Fruit fly (Drosophila melanogaster): ENCODE measurements around the gene Nepl8.
A peak's percentile ranks its signal among the peaks of the same experiment; 100 is the strongest.

The Nepl8 gene

DNA sequence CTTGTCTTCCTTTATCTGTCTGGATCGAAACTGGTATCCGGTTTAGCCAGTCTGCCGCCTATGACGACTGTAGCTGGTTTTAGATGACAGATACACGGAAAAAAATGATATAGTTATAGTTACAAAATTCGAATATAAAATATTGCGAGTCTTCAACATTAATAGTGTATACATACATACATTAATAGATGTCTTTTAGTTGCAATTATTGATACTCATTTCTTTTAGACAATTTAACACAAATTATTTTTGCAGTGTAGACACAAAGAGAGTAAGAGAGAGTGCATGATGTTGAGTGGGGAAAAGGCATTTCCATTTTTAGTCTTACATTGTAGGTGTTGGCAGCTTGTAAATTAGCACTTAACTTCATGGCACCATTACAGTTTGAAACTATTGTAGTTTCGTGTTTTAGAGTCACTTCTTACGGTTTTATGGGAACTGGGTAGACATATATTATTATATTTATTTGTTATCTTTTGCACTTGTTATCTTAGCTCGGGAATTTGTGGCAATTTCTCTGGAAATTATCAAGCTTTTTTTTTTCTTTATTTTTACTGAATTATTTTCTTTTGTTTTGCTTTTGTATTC lies 7.3 kb downstream of the Nepl8 start:
- TF ChIP-seq psq (GFP tag; optimal IDR thresholded peaks at IDR 0.05): peak; percentile 57
- TF ChIP-seq woc (GFP tag; optimal IDR thresholded peaks at IDR 0.05): no peak
- no peak for TF ChIP-seq N (GFP tag; optimal IDR thresholded peaks at IDR 0.05)
- peak; percentile 77 for TF ChIP-seq tai (GFP tag; optimal IDR thresholded peaks at IDR 0.05)
- peak in 1 of 2 experiments; percentile 29 for TF ChIP-seq foxo (GFP tag; optimal IDR thresholded peaks at IDR 0.05)
- no peak for TF ChIP-seq Rel (GFP tag; optimal IDR thresholded peaks at IDR 0.05)
- TF ChIP-seq Rel (tag; optimal IDR thresholded peaks at IDR 0.05): peak; percentile 68
- TF ChIP-seq dmrt93B (GFP tag; optimal IDR thresholded peaks at IDR 0.05): no peak
- TF ChIP-seq br (GFP tag; optimal IDR thresholded peaks at IDR 0.05): peak; percentile 85
- TF ChIP-seq Mio (GFP tag; optimal IDR thresholded peaks at IDR 0.05): no peak
- TF ChIP-seq sage (GFP tag; optimal IDR thresholded peaks at IDR 0.05): no peak
- TF ChIP-seq brk (GFP tag; optimal IDR thresholded peaks at IDR 0.05): no peak
- TF ChIP-seq CG32264 (GFP tag; optimal IDR thresholded peaks at IDR 0.05): no peak
- TF ChIP-seq sv (GFP tag; optimal IDR thresholded peaks at IDR 0.05): peak; percentile 77
- peak; percentile 93 for TF ChIP-seq rgr (GFP tag; optimal IDR thresholded peaks at IDR 0.05)
- no peak for TF ChIP-seq HLH106 (tag; optimal IDR thresholded peaks at IDR 0.05)
- TF ChIP-seq Dfd (GFP tag; optimal IDR thresholded peaks at IDR 0.05): no peak
- TF ChIP-seq h (GFP tag; optimal IDR thresholded peaks at IDR 0.05): no peak
- TF ChIP-seq usp (GFP tag; optimal IDR thresholded peaks at IDR 0.05): no peak
- TF ChIP-seq lola (GFP tag; optimal IDR thresholded peaks at IDR 0.05): no peak
- TF ChIP-seq ey (GFP tag; optimal IDR thresholded peaks at IDR 0.05): peak; percentile 87
- no peak for TF ChIP-seq CG9705 (GFP tag; optimal IDR thresholded peaks at IDR 0.05)
- TF ChIP-seq OdsH (GFP tag; optimal IDR thresholded peaks at IDR 0.05): peak; percentile 89
- peak; percentile 79 for TF ChIP-seq Jra (GFP tag; optimal IDR thresholded peaks at IDR 0.05)
- no peak for TF ChIP-seq pan (optimal IDR thresholded peaks at IDR 0.05)
- peak; percentile 77 for TF ChIP-seq fru (GFP tag; optimal IDR thresholded peaks at IDR 0.05)
- TF ChIP-seq Dif (GFP tag; optimal IDR thresholded peaks at IDR 0.05; ENCODE audit: partially characterized antibody): no peak
- TF ChIP-seq dsf (GFP tag; optimal IDR thresholded peaks at IDR 0.05; ENCODE audit: borderline replicate concordance): peak; percentile 60
- no peak for TF ChIP-seq Hr78 (GFP tag; optimal IDR thresholded peaks at IDR 0.05)
- TF ChIP-seq Hnf4 (GFP tag; optimal IDR thresholded peaks at IDR 0.05): peak; percentile 87
- no peak for TF ChIP-seq CrebA (GFP tag; optimal IDR thresholded peaks at IDR 0.05; ENCODE audit: borderline replicate concordance)
- peak; percentile 37 for TF ChIP-seq Myc (optimal IDR thresholded peaks at IDR 0.05)

DNA sequence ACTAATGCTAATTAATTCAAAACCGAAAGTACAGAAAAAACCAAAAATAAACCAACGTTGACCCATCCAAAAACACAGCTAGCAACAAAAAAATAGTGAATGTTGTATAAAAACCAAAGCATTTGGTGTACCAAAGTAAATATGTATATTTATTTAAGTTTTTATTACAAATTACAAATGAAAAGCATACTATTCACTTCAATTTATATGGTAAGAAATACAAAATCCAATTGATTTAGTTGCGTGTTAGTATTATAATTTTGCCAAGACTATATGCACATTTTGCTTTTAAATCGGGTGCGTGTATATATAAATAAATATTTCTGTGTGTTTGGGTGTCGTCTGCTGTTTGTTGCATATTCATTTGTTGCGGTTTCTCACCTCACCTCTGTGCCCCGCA lies 9.2 kb downstream of the Nepl8 start:
- TF ChIP-seq br (GFP tag; optimal IDR thresholded peaks at IDR 0.05) (no peak), pan (optimal IDR thresholded peaks at IDR 0.05) (no peak), Dfd (GFP tag; optimal IDR thresholded peaks at IDR 0.05) (peak; percentile 22), CG9705 (GFP tag; optimal IDR thresholded peaks at IDR 0.05) (no peak)

DNA sequence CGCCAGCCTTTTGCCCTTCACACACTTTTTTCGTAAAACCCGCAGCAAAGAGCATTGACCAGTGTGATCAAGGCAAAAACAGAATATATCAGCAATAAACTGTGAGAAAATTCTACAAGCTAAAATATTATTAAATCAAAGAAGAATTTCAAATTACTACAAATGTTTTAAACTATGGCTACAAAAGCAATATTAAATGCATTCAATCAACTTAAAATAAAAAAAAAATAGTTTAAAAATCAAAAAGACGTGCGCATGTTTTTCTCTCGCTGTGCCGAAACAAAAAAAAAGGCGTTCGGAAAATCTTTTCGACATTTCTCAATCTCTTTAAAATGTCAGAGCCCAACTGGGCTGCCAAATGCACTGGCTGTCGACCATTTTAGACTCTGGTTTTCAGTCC lies 10.2 kb downstream of the Nepl8 start:
- TF ChIP-seq CG9705 (GFP tag; optimal IDR thresholded peaks at IDR 0.05) (no peak), lola (GFP tag; optimal IDR thresholded peaks at IDR 0.05) (no peak), jim (GFP tag; optimal IDR thresholded peaks at IDR 0.05) (no peak), Sp1 (GFP tag; optimal IDR thresholded peaks at IDR 0.05) (no peak), tai (GFP tag; optimal IDR thresholded peaks at IDR 0.05) (no peak), woc (GFP tag; optimal IDR thresholded peaks at IDR 0.05) (no peak), psq (GFP tag; optimal IDR thresholded peaks at IDR 0.05) (peak; percentile 21), Jra (GFP tag; optimal IDR thresholded peaks at IDR 0.05) (no peak), usp (GFP tag; optimal IDR thresholded peaks at IDR 0.05) (no peak), dl (GFP tag; optimal IDR thresholded peaks at IDR 0.05; ENCODE audit: insufficient read depth in 1 of 2, partially characterized antibody in 2 of 2) (no peak), dsf (GFP tag; optimal IDR thresholded peaks at IDR 0.05; ENCODE audit: borderline replicate concordance) (no peak), sv (GFP tag; optimal IDR thresholded peaks at IDR 0.05) (no peak), CG32264 (GFP tag; optimal IDR thresholded peaks at IDR 0.05) (no peak), Dfd (GFP tag; optimal IDR thresholded peaks at IDR 0.05) (no peak), Hnf4 (GFP tag; optimal IDR thresholded peaks at IDR 0.05) (peak; percentile 45), Abd-B (GFP tag; optimal IDR thresholded peaks at IDR 0.05) (no peak), GATAd (GFP tag; optimal IDR thresholded peaks at IDR 0.05) (no peak), sage (GFP tag; optimal IDR thresholded peaks at IDR 0.05) (no peak), br (GFP tag; optimal IDR thresholded peaks at IDR 0.05) (peak; percentile 39), rgr (GFP tag; optimal IDR thresholded peaks at IDR 0.05) (peak; percentile 47), Dif (GFP tag; optimal IDR thresholded peaks at IDR 0.05; ENCODE audit: partially characterized antibody) (no peak), Myc (optimal IDR thresholded peaks at IDR 0.05) (no peak), OdsH (GFP tag; optimal IDR thresholded peaks at IDR 0.05) (peak; percentile 47), foxo (GFP tag; optimal IDR thresholded peaks at IDR 0.05) (peak in 1 of 2 experiments; percentile 39), pan (optimal IDR thresholded peaks at IDR 0.05) (no peak), CrebA (GFP tag; optimal IDR thresholded peaks at IDR 0.05; ENCODE audit: borderline replicate concordance) (no peak), Rel (GFP tag; optimal IDR thresholded peaks at IDR 0.05) (no peak), Rel (tag; optimal IDR thresholded peaks at IDR 0.05) (no peak), N (GFP tag; optimal IDR thresholded peaks at IDR 0.05) (no peak), Vsx2 (GFP tag; optimal IDR thresholded peaks at IDR 0.05; ENCODE audit: partially characterized antibody) (no peak), Mio (GFP tag; optimal IDR thresholded peaks at IDR 0.05) (no peak), Hr78 (GFP tag; optimal IDR thresholded peaks at IDR 0.05) (no peak), brk (GFP tag; optimal IDR thresholded peaks at IDR 0.05) (no peak), ey (GFP tag; optimal IDR thresholded peaks at IDR 0.05) (peak; percentile 49), fru (GFP tag; optimal IDR thresholded peaks at IDR 0.05) (peak; percentile 32), h (GFP tag; optimal IDR thresholded peaks at IDR 0.05) (peak; percentile 48), Hr83 (GFP tag; optimal IDR thresholded peaks at IDR 0.05; ENCODE audit: poor library complexity, severe bottlenecking) (no peak), dmrt93B (GFP tag; optimal IDR thresholded peaks at IDR 0.05) (no peak), HLH106 (tag; optimal IDR thresholded peaks at IDR 0.05) (peak; percentile 7)
